Worm (Caenorhabditis elegans) whole organism, L1 larva: ENCODE measurements around the gene hil-6.

ENCODE experiments used
- fkh-10 ChIP-seq: sonication (generic microtip); optimal IDR thresholded peaks from 2 replicates; lab custom pipeline; 2017; ENCODE audit warnings: missing biosample characterization, missing genetic modification reagents, missing genetic modification characterization
- jun-1 ChIP-seq: fragments of 150-350 bp; optimal IDR thresholded peaks from 2 replicates; lab custom pipeline; 2014; ENCODE audit warnings: missing biosample characterization, missing genetic modification reagents, missing genetic modification characterization
- lir-3 ChIP-seq: sonication (generic microtip); optimal IDR thresholded peaks from 2 replicates; lab custom pipeline; 2016; ENCODE audit warnings: mild to moderate bottlenecking, missing genetic modification characterization, moderate library complexity, missing compliant biosample characterization; ENCODE audit not compliant: poor library complexity
- nhr-11 ChIP-seq: fragments of 150-350 bp; optimal IDR thresholded peaks from 2 replicates; lab custom pipeline; 2014; ENCODE audit warnings: missing biosample characterization, missing genetic modification characterization
- nhr-237 ChIP-seq: fragments of 150-350 bp; optimal IDR thresholded peaks from 2 replicates; lab custom pipeline; 2014; ENCODE audit warnings: missing biosample characterization, missing genetic modification characterization
- snpc-4 ChIP-seq: fragments of 150-350 bp; optimal IDR thresholded peaks from 2 replicates; lab custom pipeline; 2014; ENCODE audit warnings: missing biosample characterization, missing genetic modification characterization
- unc-130 ChIP-seq: fragments of 150-350 bp; optimal IDR thresholded peaks from 2 replicates; lab custom pipeline; 2017; ENCODE audit warnings: missing biosample characterization, missing genetic modification characterization, inconsistent platforms
- unc-62 ChIP-seq: fragments of 150-350 bp; optimal IDR thresholded peaks from 2 replicates; lab custom pipeline; 2014; ENCODE audit warnings: missing biosample characterization, missing genetic modification reagents, missing genetic modification characterization

DNA sequence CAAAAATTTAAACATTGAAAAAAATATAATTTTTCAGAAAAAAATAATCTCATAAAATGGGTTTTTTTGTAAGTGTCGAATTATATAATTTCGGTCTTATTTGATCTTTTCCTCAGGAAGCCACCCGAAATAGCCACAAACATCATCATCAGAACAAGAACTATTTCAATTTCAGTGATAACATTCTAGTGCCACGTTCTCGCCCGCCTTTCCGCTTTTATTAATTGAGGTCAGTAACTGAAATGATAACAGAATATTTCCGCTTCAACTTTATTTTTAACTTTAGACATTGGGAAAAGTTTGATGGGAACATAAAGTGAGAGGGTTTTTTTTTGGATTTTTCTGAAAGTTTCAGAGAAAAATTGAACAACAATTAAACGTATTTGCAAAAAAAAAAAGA lies 42.1 kb downstream of the hil-6 start:
- no peak for TF ChIP-seq jun-1
- no peak for TF ChIP-seq nhr-237 (tag; lab: Kevin White, UChicago)
- TF ChIP-seq unc-130 (tag; lab: Kevin White, UChicago): no peak
- TF ChIP-seq fkh-10 (GFP tag; lab: Kevin White, UChicago): no peak
- no peak for TF ChIP-seq snpc-4 (tag; lab: Kevin White, UChicago)
- no peak for TF ChIP-seq nhr-11
- TF ChIP-seq lir-3 (tag; lab: Kevin White, UChicago): no peak
- TF ChIP-seq unc-62 (GFP tag; lab: Kevin White, UChicago): no peak
